Worm (Caenorhabditis elegans) whole organism, dauer: Measurements from ENCODE around the gene srbc-77.

Experiments used
- unc-62 ChIP-seq: sonication (generic microtip); optimal IDR thresholded peaks from 2 replicates; lab custom pipeline; 2017; ENCODE audit warnings: missing biosample characterization, missing genetic modification reagents, missing genetic modification characterization

Gene srbc-77

ce11 chrV:15914774-15915173 lies 15.2 kb upstream of the srbc-77 start:
- TF ChIP-seq unc-62 = no peak

- TF ChIP-seq unc-62 = no peak
Measured at ce11 chrV:15915307-15915706, 14.7 kb upstream of the srbc-77 start.

- no peak for TF ChIP-seq unc-62
Measured at ce11 chrV:15915919-15916318, 14.1 kb upstream of the srbc-77 start, which contains the start of gene gst-38. TSS of gene gst-38 (minus strand) at chrV:15916070.

ce11 chrV:15917458-15917857 lies 12.5 kb upstream of the srbc-77 start, which contains the start of gene F35E8.9:
TSS of gene F35E8.9 (minus strand) at chrV:15917558.
- TF ChIP-seq unc-62 = no peak

- no peak for TF ChIP-seq unc-62
Measured at ce11 chrV:15920273-15920672, 9.7 kb upstream of the srbc-77 start, which contains the start of gene F35E8.10. TSS of gene F35E8.10 (minus strand) at chrV:15920373.

ce11 chrV:15921102-15921501 lies 8.9 kb upstream of the srbc-77 start, which contains the start of gene cdr-1:
TSS of gene cdr-1 (plus strand) at chrV:15921309.
- TF ChIP-seq unc-62 = no peak

ce11 chrV:15922979-15923378 lies 7.0 kb upstream of the srbc-77 start, which contains the start of gene F35E8.13:
TSS of gene F35E8.13 (plus strand) at chrV:15923279.
- no peak for TF ChIP-seq unc-62

ce11 chrV:15924307-15924706 lies 5.7 kb upstream of the srbc-77 start, which contains the start of gene nhr-108:
TSS of gene nhr-108 (minus strand) at chrV:15924472.
- TF ChIP-seq unc-62 = no peak

ce11 chrV:15928325-15928724 lies 1.7 kb upstream of the srbc-77 start, which contains the start of gene pzf-1:
TSS of gene pzf-1 (minus strand) at chrV:15928425.
- TF ChIP-seq unc-62 = no peak

ce11 chrV:15932390-15932789 lies 2.4 kb downstream of the srbc-77 start, which contains the start of gene srw-26:
TSS of gene srw-26 (minus strand) at chrV:15932490.
- TF ChIP-seq unc-62 = no peak

- no peak for TF ChIP-seq unc-62
Measured at ce11 chrV:15940254-15940653, 10.3 kb downstream of the srbc-77 start, which contains the start of gene srw-55. TSS of gene srw-55 (minus strand) at chrV:15940354.

- TF ChIP-seq unc-62 = no peak
Measured at ce11 chrV:15943125-15943524, 13.1 kb downstream of the srbc-77 start, which contains the start of gene srw-53. TSS of gene srw-53 (plus strand) at chrV:15943425.

- TF ChIP-seq unc-62 = no peak
Measured at ce11 chrV:15950903-15951302, 20.9 kb downstream of the srbc-77 start, which contains the start of gene srw-59. TSS of gene srw-59 (minus strand) at chrV:15951003.

- no peak for TF ChIP-seq unc-62
Measured at ce11 chrV:15952762-15953161, 22.8 kb downstream of the srbc-77 start, which contains the start of gene srw-56. TSS of gene srw-56 (minus strand) at chrV:15952862.

ce11 chrV:15954932-15955331 lies 24.9 kb downstream of the srbc-77 start, which contains the start of gene srw-57:
TSS of gene srw-57 (minus strand) at chrV:15955032.
- no peak for TF ChIP-seq unc-62

ce11 chrV:15955497-15955896 lies 25.5 kb downstream of the srbc-77 start, which contains the start of gene srh-186:
TSS of gene srh-186 (plus strand) at chrV:15955797.
- TF ChIP-seq unc-62 = no peak

ce11 chrV:15957098-15957497 lies 27.1 kb downstream of the srbc-77 start, which contains the start of gene F36G9.3:
TSS of gene F36G9.3 (plus strand) at chrV:15957398.
- TF ChIP-seq unc-62 = no peak

ce11 chrV:15959456-15959855 lies 29.5 kb downstream of the srbc-77 start:
- TF ChIP-seq unc-62 = no peak
